Fruit fly (Drosophila melanogaster) whole organism, embryonic: ENCODE data around the gene Mpcp2.

ENCODE experiments used
- BtbVII ChIP-seq: fragments of 200-800 bp; sonication (Bioruptor generic); optimal IDR thresholded peaks from 3 replicates; lab custom pipeline; 2017; ENCODE audit warnings: missing biosample characterization, mild to moderate bottlenecking, missing genetic modification characterization
- Bteb2 ChIP-seq: fragments of 200-800 bp; sonication (Bioruptor generic); optimal IDR thresholded peaks from 2 replicates; lab custom pipeline; 2016; ENCODE audit warnings: missing biosample characterization, missing genetic modification characterization
- CG10209 ChIP-seq: fragments of 200-800 bp; sonication (Bioruptor generic); optimal IDR thresholded peaks from 3 replicates; lab custom pipeline; 2017; ENCODE audit warnings: missing biosample characterization, mild to moderate bottlenecking, missing genetic modification characterization, missing genetic modification reagents
- CG11398 ChIP-seq: fragments of 200-800 bp; sonication (Bioruptor generic); optimal IDR thresholded peaks from 2 replicates; lab custom pipeline; 2016; ENCODE audit warnings: missing biosample characterization, missing genetic modification characterization
- CG13775 ChIP-seq: fragments of 200-800 bp; sonication (Bioruptor generic); optimal IDR thresholded peaks from 3 replicates; lab custom pipeline; 2017; ENCODE audit warnings: missing biosample characterization, mild to moderate bottlenecking, missing genetic modification characterization
- CG14014 ChIP-seq: fragments of 200-800 bp; sonication (Bioruptor generic); IDR thresholded peaks from 2 replicates; pipeline ENCODE4 v1.3.6; 2022; ENCODE audit warnings: missing biosample characterization, missing genetic modification characterization
- CG15696 ChIP-seq: fragments of 200-800 bp; sonication (Bioruptor generic); optimal IDR thresholded peaks from 2 replicates; lab custom pipeline; 2019; ENCODE audit warnings: missing biosample characterization, mild to moderate bottlenecking, missing genetic modification characterization, moderate library complexity
- CG16863 ChIP-seq: fragments of 200-800 bp; sonication (Bioruptor generic); optimal IDR thresholded peaks from 3 replicates; lab custom pipeline; 2016; ENCODE audit warnings: missing biosample characterization, missing genetic modification characterization
- CG2712 ChIP-seq: fragments of 200-800 bp; optimal IDR thresholded peaks from 3 replicates; lab custom pipeline; 2019; ENCODE audit warnings: missing biosample characterization, mild to moderate bottlenecking, missing genetic modification characterization, moderate library complexity
- CG3838 ChIP-seq: fragments of 200-800 bp; sonication (Bioruptor generic); optimal IDR thresholded peaks from 3 replicates; lab custom pipeline; 2016; ENCODE audit warnings: missing biosample characterization, missing genetic modification characterization
- CG3995 ChIP-seq: fragments of 200-800 bp; sonication (Bioruptor generic); optimal IDR thresholded peaks from 3 replicates; lab custom pipeline; 2016; ENCODE audit warnings: missing biosample characterization, missing genetic modification characterization
- CG6791 ChIP-seq: fragments of 200-800 bp; sonication (Bioruptor generic); IDR thresholded peaks from 3 replicates; pipeline ENCODE4 v1.3.6; 2022; ENCODE audit warnings: missing biosample characterization, missing genetic modification characterization; ENCODE audit not compliant: partially characterized antibody
- CG7786 ChIP-seq: fragments of 200-800 bp; sonication (Bioruptor generic); optimal IDR thresholded peaks from 2 replicates; lab custom pipeline; 2016; ENCODE audit warnings: missing biosample characterization, missing genetic modification characterization
- CG8765 ChIP-seq: fragments of 200-800 bp; sonication (Bioruptor generic); IDR thresholded peaks from 2 replicates; pipeline ENCODE4 v1.3.6; 2022; ENCODE audit warnings: missing biosample characterization, missing genetic modification characterization
- CG9876 ChIP-seq: fragments of 200-800 bp; sonication (Bioruptor generic); optimal IDR thresholded peaks from 2 replicates; lab custom pipeline; 2016; ENCODE audit warnings: missing biosample characterization, missing genetic modification characterization
- D19B ChIP-seq: fragments of 200-800 bp; sonication (Bioruptor generic); optimal IDR thresholded peaks from 2 replicates; lab custom pipeline; 2017; ENCODE audit warnings: missing biosample characterization, mild to moderate bottlenecking, missing genetic modification characterization
- Dfd ChIP-seq, 2 experiments: fragments of >200 bp; optimal IDR thresholded peaks; 2 replicates each; lab custom pipeline; 2017; ENCODE audit warnings: missing biosample characterization in 2 of 2, missing genetic modification characterization in 2 of 2
- Dip3 ChIP-seq: fragments of 200-800 bp; sonication (Bioruptor generic); optimal IDR thresholded peaks from 3 replicates; lab custom pipeline; 2016; ENCODE audit warnings: missing biosample characterization, missing genetic modification characterization
- Drgx ChIP-seq: fragments of 200-800 bp; sonication (Bioruptor generic); IDR thresholded peaks from 2 replicates; pipeline ENCODE4 v1.3.6; 2022; ENCODE audit warnings: missing biosample characterization, missing genetic modification characterization
- E2f1 ChIP-seq: fragments of 200-800 bp; sonication (Bioruptor generic); IDR thresholded peaks from 2 replicates; pipeline ENCODE4 v1.3.6; 2022; ENCODE audit warnings: missing biosample characterization, missing genetic modification characterization
- H2.0 ChIP-seq: fragments of 200-800 bp; sonication (Bioruptor generic); IDR thresholded peaks from 2 replicates; pipeline ENCODE4 v1.3.6; 2022; ENCODE audit warnings: missing biosample characterization, missing genetic modification characterization
- Hmr ChIP-seq: fragments of 200-800 bp; sonication (Bioruptor generic); optimal IDR thresholded peaks from 3 replicates; lab custom pipeline; 2017; ENCODE audit warnings: mild to moderate bottlenecking, missing biosample characterization, missing genetic modification reagents, missing genetic modification characterization
- Hr78 ChIP-seq, 2 experiments: fragments of 200-800 bp in 1 of 2; fragments of >200 bp in 1 of 2; sonication (Bioruptor generic) in 1 of 2; optimal IDR thresholded peaks; 2 replicates each; lab custom pipeline; 2017 to 2019; ENCODE audit warnings: missing biosample characterization in 2 of 2, missing genetic modification characterization in 2 of 2, mild to moderate bottlenecking in 1 of 2, moderate library complexity in 1 of 2
- Jarid2 ChIP-seq: fragments of 200-800 bp; sonication (Bioruptor generic); optimal IDR thresholded peaks from 3 replicates; lab custom pipeline; 2017; ENCODE audit warnings: mild to moderate bottlenecking, missing biosample characterization, missing genetic modification reagents, missing genetic modification characterization
- Lhr ChIP-seq: fragments of 200-800 bp; sonication (Bioruptor generic); optimal IDR thresholded peaks from 3 replicates; lab custom pipeline; 2017; ENCODE audit warnings: mild to moderate bottlenecking, missing biosample characterization, missing genetic modification reagents, missing genetic modification characterization
- Lim3 ChIP-seq: fragments of 200-800 bp; sonication (Bioruptor generic); IDR thresholded peaks from 2 replicates; pipeline ENCODE4 v1.3.6; 2022; ENCODE audit warnings: missing biosample characterization, missing genetic modification characterization
- MESR4 ChIP-seq: fragments of 200-800 bp; sonication (Bioruptor generic); optimal IDR thresholded peaks from 2 replicates; lab custom pipeline; 2018; ENCODE audit warnings: missing biosample characterization, mild to moderate bottlenecking, missing genetic modification characterization, moderate library complexity
- Ptx1 ChIP-seq: fragments of 200-800 bp; sonication (Bioruptor generic); IDR thresholded peaks from 2 replicates; pipeline ENCODE4 v1.3.6; 2022; ENCODE audit warnings: missing biosample characterization, missing genetic modification characterization
- Trl ChIP-seq, 3 experiments: fragments of >200 bp in 2 of 3; fragments of 200-800 bp in 1 of 3; sonication (Bioruptor generic) in 1 of 3; optimal IDR thresholded peaks; 2 replicates in 1 of 3; 3 replicates in 2 of 3; lab custom pipeline; 2016 to 2017; ENCODE audit warnings: missing biosample characterization in 1 of 3, missing genetic modification characterization in 1 of 3
- Usf ChIP-seq: fragments of 200-800 bp; sonication (Bioruptor generic); optimal IDR thresholded peaks from 2 replicates; lab custom pipeline; 2017; ENCODE audit warnings: missing genotype, missing biosample characterization, missing genetic modification characterization
- abd-A ChIP-seq: fragments of 200-800 bp; sonication (Bioruptor generic); optimal IDR thresholded peaks from 3 replicates; lab custom pipeline; 2019; ENCODE audit warnings: missing biosample characterization, mild to moderate bottlenecking, missing genetic modification characterization, moderate library complexity
- ara ChIP-seq: fragments of 200-800 bp; sonication (Bioruptor generic); IDR thresholded peaks from 2 replicates; pipeline ENCODE4 v1.3.6; 2022; ENCODE audit warnings: missing biosample characterization, missing genetic modification characterization
- ato ChIP-seq: fragments of 200-800 bp; sonication (Bioruptor generic); IDR thresholded peaks from 2 replicates; pipeline ENCODE4 v1.3.6; 2022; ENCODE audit warnings: missing biosample characterization, missing genetic modification characterization; ENCODE audit not compliant: partially characterized antibody
- az2 ChIP-seq: fragments of 200-800 bp; sonication (Bioruptor generic); optimal IDR thresholded peaks from 3 replicates; lab custom pipeline; 2016; ENCODE audit warnings: missing biosample characterization, missing genetic modification characterization
- bbx ChIP-seq: fragments of 200-800 bp; sonication (Bioruptor generic); IDR thresholded peaks from 2 replicates; pipeline ENCODE4 v1.3.6; 2022; ENCODE audit warnings: missing biosample characterization, missing genetic modification characterization; ENCODE audit not compliant: partially characterized antibody
- chm ChIP-seq: fragments of 200-800 bp; sonication (Bioruptor generic); IDR thresholded peaks from 2 replicates; pipeline ENCODE4 v1.3.6; 2022; ENCODE audit warnings: missing biosample characterization, missing genetic modification characterization
- danr ChIP-seq: fragments of 200-800 bp; sonication (Bioruptor generic); IDR thresholded peaks from 2 replicates; pipeline ENCODE4 v1.3.6; 2022; ENCODE audit warnings: missing biosample characterization, missing genetic modification characterization
- fd102C ChIP-seq: fragments of 200-800 bp; sonication (Bioruptor generic); optimal IDR thresholded peaks from 2 replicates; lab custom pipeline; 2018; ENCODE audit warnings: missing biosample characterization, mild to moderate bottlenecking, missing genetic modification characterization, moderate library complexity
- fd64A ChIP-seq: fragments of 200-800 bp; sonication (Bioruptor generic); optimal IDR thresholded peaks from 3 replicates; lab custom pipeline; 2018; ENCODE audit warnings: missing biosample characterization, mild to moderate bottlenecking, missing genetic modification characterization
- gcm ChIP-seq: fragments of 200-800 bp; sonication (Bioruptor generic); optimal IDR thresholded peaks from 2 replicates; lab custom pipeline; 2019; ENCODE audit warnings: missing biosample characterization, mild to moderate bottlenecking, missing genetic modification characterization, moderate library complexity
- hbn ChIP-seq: fragments of 200-800 bp; sonication (Bioruptor generic); IDR thresholded peaks from 2 replicates; pipeline ENCODE4 v1.3.6; 2022; ENCODE audit warnings: missing biosample characterization, missing genetic modification characterization; ENCODE audit not compliant: partially characterized antibody
- insv ChIP-seq, 2 experiments: fragments of 200-800 bp; sonication (Bioruptor generic); optimal IDR thresholded peaks; 3 replicates each; lab custom pipeline; 2016 to 2018; ENCODE audit warnings: missing biosample characterization in 2 of 2, missing genetic modification characterization in 2 of 2
- jumu ChIP-seq: fragments of 200-800 bp; sonication (Bioruptor generic); optimal IDR thresholded peaks from 3 replicates; lab custom pipeline; 2016; ENCODE audit warnings: missing biosample characterization, missing genetic modification characterization
- otp ChIP-seq: fragments of 200-800 bp; sonication (Bioruptor generic); IDR thresholded peaks from 3 replicates; pipeline ENCODE4, ENCODE4 v1.3.6; 2022; ENCODE audit warnings: missing biosample characterization, missing genetic modification characterization
- scrt ChIP-seq: fragments of 200-800 bp; sonication (Bioruptor generic); optimal IDR thresholded peaks from 2 replicates; lab custom pipeline; 2018; ENCODE audit warnings: missing biosample characterization, mild to moderate bottlenecking, missing genetic modification characterization, moderate library complexity
- sens-2 ChIP-seq: fragments of 200-800 bp; sonication (Bioruptor generic); IDR thresholded peaks from 2 replicates; pipeline ENCODE4 v1.3.6; 2022; ENCODE audit warnings: missing biosample characterization, missing genetic modification characterization
- shn ChIP-seq: fragments of 200-800 bp; sonication (Bioruptor generic); optimal IDR thresholded peaks from 3 replicates; lab custom pipeline; 2016; ENCODE audit warnings: missing biosample characterization, missing genetic modification characterization
- tna ChIP-seq: fragments of 200-800 bp; sonication (Bioruptor generic); IDR thresholded peaks from 2 replicates; pipeline ENCODE4 v1.3.6; 2022; ENCODE audit warnings: missing biosample characterization, missing genetic modification characterization; ENCODE audit not compliant: partially characterized antibody
- toy ChIP-seq: fragments of 200-800 bp; sonication (Bioruptor generic); IDR thresholded peaks from 2 replicates; pipeline ENCODE4 v1.3.6; 2022; ENCODE audit warnings: missing biosample characterization, missing genetic modification characterization
- zfh1 ChIP-seq: fragments of 200-800 bp; sonication (Bioruptor generic); IDR thresholded peaks from 3 replicates; pipeline ENCODE4 v1.3.6; 2022; ENCODE audit warnings: missing biosample characterization, missing genetic modification characterization

Mpcp2 gene

DNA sequence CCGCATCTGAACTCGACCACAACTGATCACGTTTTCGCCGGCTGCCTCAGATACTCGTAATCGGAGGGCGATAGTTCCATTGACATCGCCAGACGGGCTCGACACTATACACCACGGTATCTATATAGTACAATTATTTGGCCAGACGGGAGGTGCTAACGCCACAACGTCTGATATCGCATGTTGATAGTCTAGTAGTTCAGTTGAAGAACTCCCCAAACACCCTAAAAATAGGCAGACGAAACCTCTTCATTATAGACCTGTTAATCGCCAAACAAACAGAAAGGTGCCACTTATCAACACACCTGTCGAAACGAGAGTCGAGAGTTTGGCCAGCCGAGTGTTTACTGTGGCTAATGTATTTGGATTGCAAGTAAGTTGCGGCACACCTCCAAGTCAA lies 17.6 kb downstream of the Mpcp2 start (continued):
- TF ChIP-seq CG8765 (GFP tag; lab: Robert Waterston, UW) (no peak), CG6791 (no peak), danr (GFP tag; lab: Robert Waterston, UW) (no peak), H2.0 (no peak), zfh1 (GFP tag; lab: Robert Waterston, UW) (peak; percentile 57; the same call in 2 of the 3 replicates), CG10209 (GFP tag; lab: Kevin White, UChicago) (peak; percentile 60), CG16863 (GFP tag; lab: Kevin White, UChicago) (peak; percentile 15), CG7786 (GFP tag; lab: Kevin White, UChicago) (no peak), Hr78 (GFP tag; optimal IDR thresholded peaks at IDR 0.05; lab: Kevin White, UChicago) (peak in 1 of 2 experiments; percentile 74), CG15696 (tag; lab: Kevin White, UChicago) (peak; percentile 55), fd102C (GFP tag; lab: Kevin White, UChicago) (no peak), Ptx1 (GFP tag; lab: Robert Waterston, UW) (no peak), fd64A (GFP tag; lab: Kevin White, UChicago) (peak; percentile 76), D19B (GFP tag; lab: Kevin White, UChicago) (no peak), Lim3 (GFP tag; lab: Robert Waterston, UW) (no peak), CG3838 (GFP tag; lab: Kevin White, UChicago) (no peak), chm (GFP tag; lab: Robert Waterston, UW) (0 out of 2 replicates have a peak, but pooled peaks have one; percentile 24), CG14014 (GFP tag; lab: Robert Waterston, UW) (no peak; the same call in 1 of the 2 replicates), insv (GFP tag; optimal IDR thresholded peaks at IDR 0.05; lab: Kevin White, UChicago) (peak in 1 of 2 experiments; percentile 29), abd-A (no peak), Dip3 (GFP tag; lab: Kevin White, UChicago) (no peak), Dfd (GFP tag; optimal IDR thresholded peaks at IDR 0.05; lab: Kevin White, UChicago) (no peak), Lhr (GFP tag; lab: Kevin White, UChicago) (peak; percentile 19), toy (no peak), CG9876 (GFP tag; lab: Kevin White, UChicago) (no peak), CG13775 (GFP tag; lab: Kevin White, UChicago) (no peak), gcm (GFP tag; lab: Kevin White, UChicago) (no peak), otp (GFP tag; lab: Robert Waterston, UW) (peak; percentile 71; the same call in 2 of the 3 replicates), Hmr (GFP tag; lab: Kevin White, UChicago) (no peak), E2f1 (GFP tag; lab: Robert Waterston, UW) (no peak), CG2712 (tag; lab: Kevin White, UChicago) (peak; percentile 28), Bteb2 (GFP tag; lab: Kevin White, UChicago) (no peak), shn (GFP tag; lab: Kevin White, UChicago) (no peak), scrt (GFP tag; lab: Kevin White, UChicago) (peak; percentile 26), hbn (GFP tag; lab: Robert Waterston, UW) (no peak), tna (no peak), BtbVII (GFP tag; lab: Kevin White, UChicago) (peak; percentile 69), sens-2 (0 out of 2 replicates have a peak, but pooled peaks have one; percentile 9), Jarid2 (peak; percentile 25), Usf (GFP tag; lab: Kevin White, UChicago) (no peak), CG11398 (GFP tag; lab: Kevin White, UChicago) (no peak), jumu (GFP tag; lab: Kevin White, UChicago) (no peak), MESR4 (GFP tag; lab: Kevin White, UChicago) (no peak), Drgx (GFP tag; lab: Robert Waterston, UW) (no peak), ara (GFP tag; lab: Robert Waterston, UW) (no peak), ato (GFP tag; lab: Robert Waterston, UW) (no peak), bbx (GFP tag; lab: Robert Waterston, UW) (peak; percentile 43; the same call in 1 of the 2 replicates), CG3995 (no peak), az2 (GFP tag; lab: Kevin White, UChicago) (no peak), Trl (optimal IDR thresholded peaks at IDR 0.05; lab: Kevin White, UChicago) (no peak), Trl (GFP tag; optimal IDR thresholded peaks at IDR 0.05; lab: Kevin White, UChicago) (no peak)
